Worm (Caenorhabditis elegans) whole organism, midembryonic: ENCODE measurements around the gene gyg-1.

ENCODE experiments used
- flt-1 ChIP-seq: fragments of 200-800 bp; sonication (Bioruptor generic); IDR thresholded peaks from 2 replicates; pipeline ENCODE4 v1.3.6; 2022; ENCODE audit warnings: missing genetic modification characterization, missing compliant biosample characterization
- med-1 ChIP-seq: sonication (generic microtip); optimal IDR thresholded peaks from 2 replicates; lab custom pipeline; 2017; ENCODE audit warnings: missing genetic modification characterization, mild to moderate bottlenecking, missing compliant biosample characterization, antibody characterized with exemption, missing genetic modification reagents; ENCODE audit not compliant: insufficient read depth

- no peak for TF ChIP-seq med-1 (GFP tag; lab: Kevin White, UChicago)
- TF ChIP-seq flt-1 (GFP tag; lab: Robert Waterston, UW): 0 out of 2 replicates have a peak, but pooled peaks have one; percentile 43
These were observed 3.4 kb downstream of the gyg-1 start for ce11 chrX:3540861-3541260.
